Fruit fly (Drosophila melanogaster) whole organism, embryonic: ENCODE data around the gene CG17187.

Experiments
- Awh ChIP-seq: fragments of 200-800 bp; sonication (Bioruptor generic); IDR thresholded peaks from 2 replicates; pipeline ENCODE4, ENCODE4 v1.3.6; 2022; ENCODE audit warnings: missing biosample characterization, missing genetic modification characterization
- Bgb ChIP-seq: fragments of 200-800 bp; sonication (Bioruptor generic); IDR thresholded peaks from 2 replicates; pipeline ENCODE4 v1.3.6; 2022; ENCODE audit warnings: missing biosample characterization, missing genetic modification characterization; ENCODE audit not compliant: partially characterized antibody
- CG10565 ChIP-seq: fragments of 200-800 bp; sonication (Bioruptor generic); optimal IDR thresholded peaks from 3 replicates; lab custom pipeline; 2016; ENCODE audit warnings: missing biosample characterization, mild to moderate bottlenecking, missing genetic modification characterization
- CG10654 ChIP-seq: fragments of 200-800 bp; sonication (Bioruptor generic); optimal IDR thresholded peaks from 2 replicates; lab custom pipeline; 2016; ENCODE audit warnings: missing biosample characterization, missing genetic modification characterization
- CG13624 ChIP-seq: fragments of 200-800 bp; sonication (Bioruptor generic); optimal IDR thresholded peaks from 2 replicates; lab custom pipeline; 2016; ENCODE audit warnings: missing biosample characterization, missing genetic modification characterization
- CG14965 ChIP-seq: fragments of 200-800 bp; sonication (Bioruptor generic); optimal IDR thresholded peaks from 2 replicates; lab custom pipeline; 2016; ENCODE audit warnings: missing biosample characterization, missing genetic modification characterization, borderline replicate concordance
- CG15269 ChIP-seq: fragments of 200-800 bp; sonication (Bioruptor generic); optimal IDR thresholded peaks from 2 replicates; lab custom pipeline; 2018; ENCODE audit warnings: missing biosample characterization, mild to moderate bottlenecking, missing genetic modification characterization, moderate library complexity
- CG15479 ChIP-seq: fragments of 200-800 bp; sonication (Bioruptor generic); optimal IDR thresholded peaks from 3 replicates; lab custom pipeline; 2019; ENCODE audit warnings: missing biosample characterization, mild to moderate bottlenecking, missing genetic modification characterization, moderate library complexity
- CG17385 ChIP-seq: fragments of 200-800 bp; sonication (Bioruptor generic); optimal IDR thresholded peaks from 3 replicates; lab custom pipeline; 2018; ENCODE audit warnings: missing biosample characterization, mild to moderate bottlenecking, missing genetic modification characterization
- CG17568 ChIP-seq: fragments of 200-800 bp; sonication (Bioruptor generic); optimal IDR thresholded peaks from 2 replicates; lab custom pipeline; 2018; ENCODE audit warnings: missing biosample characterization, mild to moderate bottlenecking, missing genetic modification characterization, moderate library complexity
- CG17912 ChIP-seq: fragments of 200-800 bp; sonication (Bioruptor generic); optimal IDR thresholded peaks from 2 replicates; lab custom pipeline; 2018; ENCODE audit warnings: missing biosample characterization, mild to moderate bottlenecking, missing genetic modification characterization
- CG18011 ChIP-seq: fragments of 200-800 bp; sonication (Bioruptor generic); optimal IDR thresholded peaks from 2 replicates; lab custom pipeline; 2017; ENCODE audit warnings: missing biosample characterization, missing genetic modification characterization, mild to moderate bottlenecking, moderate library complexity, missing genotype
- CG2120 ChIP-seq: fragments of 200-800 bp; sonication (Bioruptor generic); optimal IDR thresholded peaks from 3 replicates; lab custom pipeline; 2016; ENCODE audit warnings: missing biosample characterization, missing genetic modification characterization
- CG2129 ChIP-seq: fragments of 200-800 bp; sonication (Bioruptor generic); IDR thresholded peaks from 2 replicates; pipeline ENCODE4 v1.3.6; 2022; ENCODE audit warnings: missing biosample characterization, missing genetic modification characterization; ENCODE audit not compliant: partially characterized antibody
- CG2202 ChIP-seq: fragments of 200-800 bp; sonication (Bioruptor generic); optimal IDR thresholded peaks from 2 replicates; lab custom pipeline; 2018; ENCODE audit warnings: missing biosample characterization, mild to moderate bottlenecking, missing genetic modification characterization
- CG30431 ChIP-seq: fragments of 200-800 bp; sonication (Bioruptor generic); optimal IDR thresholded peaks from 2 replicates; lab custom pipeline; 2017; ENCODE audit warnings: missing biosample characterization, missing genetic modification characterization
- CG31441 ChIP-seq: fragments of 200-800 bp; sonication (Bioruptor generic); IDR thresholded peaks from 2 replicates; pipeline ENCODE4 v1.3.6; 2022; ENCODE audit warnings: missing biosample characterization, missing genetic modification characterization
- CG3407 ChIP-seq: fragments of 200-800 bp; sonication (Bioruptor generic); optimal IDR thresholded peaks from 2 replicates; lab custom pipeline; 2018; ENCODE audit warnings: missing biosample characterization, mild to moderate bottlenecking, missing genetic modification characterization
- CG34376 ChIP-seq: fragments of 200-800 bp; sonication (Bioruptor generic); optimal IDR thresholded peaks from 2 replicates; lab custom pipeline; 2018; ENCODE audit warnings: missing biosample characterization, mild to moderate bottlenecking, missing genetic modification characterization
- CG4820 ChIP-seq: fragments of 200-800 bp; sonication (Bioruptor generic); optimal IDR thresholded peaks from 3 replicates; lab custom pipeline; 2016; ENCODE audit warnings: missing biosample characterization, missing genetic modification characterization
- Dp ChIP-seq: fragments of 200-800 bp; sonication (Bioruptor generic); optimal IDR thresholded peaks from 2 replicates; lab custom pipeline; 2018; ENCODE audit warnings: missing biosample characterization, mild to moderate bottlenecking, missing genetic modification characterization, moderate library complexity
- HLHmδ ChIP-seq: fragments of 200-800 bp; sonication (Bioruptor generic); optimal IDR thresholded peaks from 2 replicates; lab custom pipeline; 2018; ENCODE audit warnings: missing biosample characterization, mild to moderate bottlenecking, missing genetic modification characterization, moderate library complexity
- Mes4 ChIP-seq: fragments of 200-800 bp; sonication (Bioruptor generic); optimal IDR thresholded peaks from 2 replicates; lab custom pipeline; 2016; ENCODE audit warnings: missing biosample characterization, missing genetic modification characterization
- NC2β ChIP-seq: fragments of 200-800 bp; sonication (Bioruptor generic); optimal IDR thresholded peaks from 2 replicates; lab custom pipeline; 2016; ENCODE audit warnings: missing biosample characterization, missing genetic modification characterization
- Nf-YB ChIP-seq: fragments of 200-800 bp; sonication (Bioruptor generic); optimal IDR thresholded peaks from 3 replicates; lab custom pipeline; 2019; ENCODE audit warnings: missing biosample characterization, mild to moderate bottlenecking, missing genetic modification characterization, moderate library complexity
- Oli ChIP-seq: fragments of 200-800 bp; sonication (Bioruptor generic); optimal IDR thresholded peaks from 2 replicates; lab custom pipeline; 2018; ENCODE audit warnings: missing biosample characterization, mild to moderate bottlenecking, missing genetic modification characterization, moderate library complexity
- PHDP ChIP-seq: fragments of 200-800 bp; sonication (Bioruptor generic); optimal IDR thresholded peaks from 3 replicates; lab custom pipeline; 2018; ENCODE audit warnings: missing biosample characterization, mild to moderate bottlenecking, missing genetic modification characterization, moderate library complexity
- Poxn ChIP-seq: fragments of 200-800 bp; sonication (Bioruptor generic); IDR thresholded peaks from 2 replicates; pipeline ENCODE4 v1.3.6; 2022; ENCODE audit warnings: missing biosample characterization, missing genetic modification characterization
- Side ChIP-seq: fragments of 200-800 bp; sonication (Bioruptor generic); optimal IDR thresholded peaks from 2 replicates; lab custom pipeline; 2016; ENCODE audit warnings: missing biosample characterization, missing genetic modification characterization
- Six4 ChIP-seq: fragments of 200-800 bp; sonication (Bioruptor generic); optimal IDR thresholded peaks from 2 replicates; lab custom pipeline; 2016; ENCODE audit warnings: missing biosample characterization, missing genetic modification characterization
- Xrp1 ChIP-seq: fragments of 200-800 bp; sonication (Bioruptor generic); IDR thresholded peaks from 2 replicates; pipeline ENCODE4 v1.3.6; 2022; ENCODE audit warnings: missing biosample characterization, missing genetic modification characterization
- ara ChIP-seq: fragments of 200-800 bp; sonication (Bioruptor generic); IDR thresholded peaks from 2 replicates; pipeline ENCODE4 v1.3.6; 2022; ENCODE audit warnings: missing biosample characterization, missing genetic modification characterization
- bab2 ChIP-seq: fragments of 200-800 bp; sonication (Bioruptor generic); optimal IDR thresholded peaks from 2 replicates; lab custom pipeline; 2016; ENCODE audit warnings: missing biosample characterization, missing genetic modification characterization
- cato ChIP-seq: fragments of 200-800 bp; sonication (Bioruptor generic); optimal IDR thresholded peaks from 2 replicates; lab custom pipeline; 2016; ENCODE audit warnings: missing biosample characterization, missing genetic modification characterization, borderline replicate concordance
- crol ChIP-seq: fragments of 200-800 bp; sonication (Bioruptor generic); IDR thresholded peaks from 2 replicates; pipeline ENCODE4 v1.3.6; 2022; ENCODE audit warnings: missing biosample characterization, missing genetic modification characterization
- dmrt11E ChIP-seq: fragments of 200-800 bp; sonication (Bioruptor generic); optimal IDR thresholded peaks from 3 replicates; lab custom pipeline; 2018; ENCODE audit warnings: missing biosample characterization, mild to moderate bottlenecking, missing genetic modification characterization, moderate library complexity
- fru ChIP-seq: fragments of >200 bp; optimal IDR thresholded peaks from 2 replicates; lab custom pipeline; 2017
- hb ChIP-seq: fragments of 200-800 bp; sonication (Bioruptor generic); IDR thresholded peaks from 3 replicates; pipeline ENCODE4 v1.3.6; 2022; ENCODE audit warnings: missing biosample characterization, missing genetic modification characterization; ENCODE audit not compliant: partially characterized antibody
- jigr1 ChIP-seq: fragments of 200-800 bp; sonication (Bioruptor generic); IDR thresholded peaks from 3 replicates; pipeline ENCODE4 v1.3.6; 2022; ENCODE audit warnings: missing biosample characterization, missing genetic modification characterization
- jing ChIP-seq: fragments of 200-800 bp; sonication (Bioruptor generic); optimal IDR thresholded peaks from 2 replicates; lab custom pipeline; 2018; ENCODE audit warnings: missing biosample characterization, mild to moderate bottlenecking, missing genetic modification characterization
- nmo ChIP-seq: fragments of 200-800 bp; sonication (Bioruptor generic); optimal IDR thresholded peaks from 2 replicates; lab custom pipeline; 2018; ENCODE audit warnings: missing biosample characterization, mild to moderate bottlenecking, missing genetic modification characterization, moderate library complexity
- p53 ChIP-seq: fragments of 200-800 bp; sonication (Bioruptor generic); optimal IDR thresholded peaks from 2 replicates; lab custom pipeline; 2016; ENCODE audit warnings: missing biosample characterization, missing genetic modification characterization
- pros ChIP-seq: fragments of 200-800 bp; sonication (Bioruptor generic); optimal IDR thresholded peaks from 3 replicates; lab custom pipeline; 2019; ENCODE audit warnings: missing biosample characterization, mild to moderate bottlenecking, missing genetic modification characterization, moderate library complexity
- ranshi ChIP-seq: fragments of 200-800 bp; sonication (Bioruptor generic); IDR thresholded peaks from 2 replicates; pipeline ENCODE4 v1.3.6; 2022; ENCODE audit warnings: missing biosample characterization, missing genetic modification characterization
- ro ChIP-seq: fragments of 200-800 bp; sonication (Bioruptor generic); IDR thresholded peaks from 2 replicates; pipeline ENCODE4 v1.3.6; 2022; ENCODE audit warnings: missing biosample characterization, missing genetic modification characterization
- so ChIP-seq: fragments of 200-800 bp; sonication (Bioruptor generic); IDR thresholded peaks from 3 replicates; pipeline ENCODE4 v1.3.6; 2022; ENCODE audit warnings: missing biosample characterization, missing genetic modification characterization
- sob ChIP-seq: fragments of 200-800 bp; sonication (Bioruptor generic); IDR thresholded peaks from 2 replicates; pipeline ENCODE4 v1.3.6; 2022; ENCODE audit warnings: missing biosample characterization, missing genetic modification characterization
- tll ChIP-seq, 2 experiments: fragments of 200-800 bp in 1 of 2; fragments of >200 bp in 1 of 2; sonication (Bioruptor generic) in 1 of 2; optimal IDR thresholded peaks; 2 replicates each; lab custom pipeline; 2017 to 2019; ENCODE audit warnings: missing biosample characterization in 2 of 2, missing genetic modification characterization in 2 of 2, mild to moderate bottlenecking in 1 of 2, moderate library complexity in 1 of 2
- unpg ChIP-seq: fragments of 200-800 bp; sonication (Bioruptor generic); optimal IDR thresholded peaks from 3 replicates; lab custom pipeline; 2018; ENCODE audit warnings: missing biosample characterization, mild to moderate bottlenecking, missing genetic modification characterization, moderate library complexity
- wdn ChIP-seq: fragments of 200-800 bp; sonication (Bioruptor generic); IDR thresholded peaks from 2 replicates; pipeline ENCODE4 v1.3.6; 2022; ENCODE audit warnings: missing biosample characterization, missing genetic modification characterization

The CG17187 gene

dm6 chr3R:11209801-11210402, 21.8 kb downstream of the CG17187 start, which contains the start of the genes SdhC and Tctp (continued):
- TF ChIP-seq CG2202 (tag; lab: Kevin White, UChicago) (peak; percentile 14), CG2129 (GFP tag; lab: Robert Waterston, UW) (no peak), so (GFP tag; lab: Robert Waterston, UW) (0 out of 3 replicates have a peak, but pooled peaks have one; percentile 45), pros (GFP tag; lab: Kevin White, UChicago) (no peak), Oli (tag; lab: Kevin White, UChicago) (no peak), CG2120 (GFP tag; lab: Kevin White, UChicago) (peak; percentile 73), CG3407 (GFP tag; lab: Kevin White, UChicago) (no peak), CG30431 (GFP tag; lab: Kevin White, UChicago) (no peak), Nf-YB (peak; percentile 16), Mes4 (GFP tag; lab: Kevin White, UChicago) (no peak), NC2β (peak; percentile 30), CG4820 (GFP tag; lab: Kevin White, UChicago) (peak; percentile 72), CG17912 (GFP tag; lab: Kevin White, UChicago) (no peak), CG34376 (GFP tag; lab: Kevin White, UChicago) (peak; percentile 54), cato (no peak), fru (lab: Kevin White, UChicago) (no peak), CG13624 (GFP tag; lab: Kevin White, UChicago) (peak; percentile 43), nmo (GFP tag; lab: Kevin White, UChicago) (peak; percentile 72), CG10654 (GFP tag; lab: Kevin White, UChicago) (peak; percentile 15), Six4 (GFP tag; lab: Kevin White, UChicago) (peak; percentile 38), CG14965 (GFP tag; lab: Kevin White, UChicago) (no peak), ara (GFP tag; lab: Robert Waterston, UW) (no peak), sob (no peak), wdn (GFP tag; lab: Robert Waterston, UW) (no peak), hb (GFP tag; lab: Robert Waterston, UW) (no peak), jing (GFP tag; lab: Kevin White, UChicago) (no peak), Xrp1 (no peak; the same call in 1 of the 2 replicates), CG17568 (no peak), PHDP (tag; lab: Kevin White, UChicago) (peak; percentile 4), Side (no peak), unpg (GFP tag; lab: Kevin White, UChicago) (peak; percentile 32), Poxn (no peak), CG10565 (GFP tag; lab: Kevin White, UChicago) (no peak), p53 (GFP tag; lab: Kevin White, UChicago) (no peak), crol (GFP tag; lab: Robert Waterston, UW) (no peak), dmrt11E (peak; percentile 47), CG17385 (GFP tag; lab: Kevin White, UChicago) (peak; percentile 34), Bgb (peak; percentile 66), Dp (GFP tag; lab: Kevin White, UChicago) (peak; percentile 30), ranshi (0 out of 2 replicates have a peak, but pooled peaks have one; percentile 23), CG15479 (GFP tag; lab: Kevin White, UChicago) (no peak), CG15269 (tag; lab: Kevin White, UChicago) (peak; percentile 51), CG31441 (peak; percentile 59; the same call in 1 of the 2 replicates), tll (GFP tag; optimal IDR thresholded peaks at IDR 0.05; lab: Kevin White, UChicago) (no peak), bab2 (GFP tag; lab: Kevin White, UChicago) (peak; percentile 18), CG18011 (GFP tag; lab: Kevin White, UChicago) (no peak), jigr1 (no peak), Awh (GFP tag; lab: Robert Waterston, UW) (0 out of 2 replicates have a peak, but pooled peaks have one; percentile 26), HLHmδ (peak; percentile 51), ro (GFP tag; lab: Robert Waterston, UW) (no peak)
